Worm (Caenorhabditis elegans) whole organism, L1 larva: ENCODE measurements around the gene unc-68.
A peak's percentile ranks its signal among the peaks of the same experiment; 100 is the strongest.

Experiments
- C04F5.9 ChIP-seq: sonication (generic microtip); optimal IDR thresholded peaks from 2 replicates; lab custom pipeline; 2016; ENCODE audit warnings: missing genetic modification characterization, missing compliant biosample characterization
- C34B4.2 ChIP-seq: sonication (generic microtip); optimal IDR thresholded peaks from 2 replicates; lab custom pipeline; 2017; ENCODE audit warnings: mild to moderate bottlenecking, missing genetic modification characterization, missing compliant biosample characterization
- alr-1 ChIP-seq: fragments of 200-800 bp; sonication (Bioruptor generic); optimal IDR thresholded peaks from 2 replicates; lab custom pipeline; 2018; ENCODE audit warnings: borderline replicate concordance, mild to moderate bottlenecking, missing genetic modification characterization, missing compliant biosample characterization
- aly-2 ChIP-seq: fragments of 150-350 bp; optimal IDR thresholded peaks from 2 replicates; lab custom pipeline; 2014; ENCODE audit warnings: missing biosample characterization, missing genetic modification characterization
- blmp-1 ChIP-seq: fragments of 150-350 bp; optimal IDR thresholded peaks from 2 replicates; lab custom pipeline; 2014; ENCODE audit warnings: missing biosample characterization, missing genetic modification characterization
- ceh-63 ChIP-seq: fragments of 200-800 bp; sonication (Bioruptor generic); optimal IDR thresholded peaks from 2 replicates; lab custom pipeline; 2018; ENCODE audit warnings: mild to moderate bottlenecking, missing genetic modification characterization, missing compliant biosample characterization
- dpl-1 ChIP-seq, 3 experiments: fragments of 150-350 bp in 2 of 3; sonication (generic microtip) in 1 of 3; optimal IDR thresholded peaks; 2 replicates each; lab custom pipeline; 2014 to 2017; ENCODE audit warnings: missing biosample characterization in 3 of 3, missing genetic modification characterization in 3 of 3, missing genetic modification reagents in 3 of 3
- dsc-1 ChIP-seq: sonication (generic microtip); optimal IDR thresholded peaks from 2 replicates; lab custom pipeline; 2016; ENCODE audit warnings: mild to moderate bottlenecking, missing genetic modification characterization, missing compliant biosample characterization
- efl-1 ChIP-seq, 4 experiments: fragments of 150-350 bp; optimal IDR thresholded peaks in 3 of 4; peaks in 1 of 4; 1 replicate in 1 of 4; 2 replicates in 3 of 4; lab custom pipeline; 2014; ENCODE audit warnings: missing biosample characterization in 2 of 4, missing genetic modification characterization in 2 of 4, missing genetic modification reagents in 2 of 4
- egl-13 ChIP-seq: sonication (generic microtip); optimal IDR thresholded peaks from 2 replicates; lab custom pipeline; 2016; ENCODE audit warnings: missing genotype, missing genetic modification reagents, missing genetic modification characterization, missing compliant biosample characterization
- egl-27 ChIP-seq, 2 experiments: fragments of 150-350 bp in 1 of 2; sonication (generic microtip); optimal IDR thresholded peaks; 3 replicates each; lab custom pipeline; 2017 to 2018; ENCODE audit warnings: missing biosample characterization in 2 of 2, missing genetic modification characterization in 2 of 2, missing genetic modification reagents in 2 of 2
- elt-2 ChIP-seq: sonication (generic microtip); optimal IDR thresholded peaks from 2 replicates; lab custom pipeline; 2016; ENCODE audit warnings: missing genetic modification characterization, mild to moderate bottlenecking, inconsistent platforms, missing compliant biosample characterization, missing genetic modification reagents
- ets-5 ChIP-seq: fragments of 200-800 bp; sonication (Bioruptor generic); IDR thresholded peaks from 2 replicates; pipeline ENCODE4 v1.3.6; 2022; ENCODE audit warnings: missing genetic modification characterization, missing compliant biosample characterization
- fkh-10 ChIP-seq: sonication (generic microtip); optimal IDR thresholded peaks from 2 replicates; lab custom pipeline; 2017; ENCODE audit warnings: missing biosample characterization, missing genetic modification reagents, missing genetic modification characterization
- hpl-2 ChIP-seq: fragments of 150-350 bp; optimal IDR thresholded peaks from 2 replicates; lab custom pipeline; 2014; ENCODE audit warnings: missing biosample characterization, missing genetic modification reagents, missing genetic modification characterization
- isw-1 ChIP-seq: fragments of 200-800 bp; sonication (Bioruptor generic); IDR thresholded peaks from 2 replicates; pipeline ENCODE4 v1.3.6; 2022; ENCODE audit warnings: missing genetic modification characterization, missing compliant biosample characterization
- lin-13 ChIP-seq: fragments of 150-350 bp; optimal IDR thresholded peaks from 2 replicates; lab custom pipeline; 2014; ENCODE audit warnings: missing biosample characterization, missing genetic modification reagents, missing genetic modification characterization
- lin-15B ChIP-seq: fragments of 150-350 bp; sonication (generic microtip); optimal IDR thresholded peaks from 3 replicates; lab custom pipeline; 2014; ENCODE audit warnings: missing biosample characterization, missing genetic modification characterization
- lir-3 ChIP-seq: sonication (generic microtip); optimal IDR thresholded peaks from 2 replicates; lab custom pipeline; 2016; ENCODE audit warnings: mild to moderate bottlenecking, missing genetic modification characterization, moderate library complexity, missing compliant biosample characterization; ENCODE audit not compliant: poor library complexity
- mef-2 ChIP-seq: fragments of 150-350 bp; optimal IDR thresholded peaks from 2 replicates; lab custom pipeline; 2014; ENCODE audit warnings: missing biosample characterization, missing genetic modification characterization
- nhr-19 ChIP-seq: fragments of 200-800 bp; sonication (Bioruptor generic); conservative IDR thresholded peaks from 2 replicates; pipeline ENCODE4 v1.3.6; 2022; ENCODE audit warnings: missing genetic modification characterization, missing compliant biosample characterization
- nhr-20 ChIP-seq: sonication (generic microtip); optimal IDR thresholded peaks from 2 replicates; lab custom pipeline; 2016; ENCODE audit warnings: mild to moderate bottlenecking, missing genetic modification characterization, missing compliant biosample characterization
- nhr-237 ChIP-seq: fragments of 150-350 bp; optimal IDR thresholded peaks from 2 replicates; lab custom pipeline; 2014; ENCODE audit warnings: missing biosample characterization, missing genetic modification characterization
- nhr-28 ChIP-seq: fragments of 150-350 bp; optimal IDR thresholded peaks from 2 replicates; lab custom pipeline; 2014; ENCODE audit warnings: missing biosample characterization, missing genetic modification characterization
- nhr-71 ChIP-seq: sonication (generic microtip); optimal IDR thresholded peaks from 2 replicates; lab custom pipeline; 2016; ENCODE audit warnings: mild to moderate bottlenecking, missing genetic modification characterization, moderate library complexity, missing compliant biosample characterization
- nhr-84 ChIP-seq: sonication (generic microtip); optimal IDR thresholded peaks from 2 replicates; lab custom pipeline; 2017; ENCODE audit warnings: missing biosample characterization, missing genetic modification characterization
- pax-3 ChIP-seq: fragments of 200-800 bp; sonication (Bioruptor generic); optimal IDR thresholded peaks from 2 replicates; lab custom pipeline; 2018; ENCODE audit warnings: mild to moderate bottlenecking, missing genetic modification characterization, moderate library complexity, missing compliant biosample characterization
- pqm-1 ChIP-seq: sonication (generic microtip); optimal IDR thresholded peaks from 3 replicates; lab custom pipeline; 2017; ENCODE audit warnings: missing biosample characterization, missing genetic modification characterization
- snpc-4 ChIP-seq: fragments of 150-350 bp; optimal IDR thresholded peaks from 2 replicates; lab custom pipeline; 2014; ENCODE audit warnings: missing biosample characterization, missing genetic modification characterization
- snu-23 ChIP-seq: sonication (generic microtip); optimal IDR thresholded peaks from 2 replicates; lab custom pipeline; 2016; ENCODE audit warnings: missing genetic modification characterization, missing compliant biosample characterization
- unc-30 ChIP-seq: sonication (generic microtip); optimal IDR thresholded peaks from 2 replicates; lab custom pipeline; 2017; ENCODE audit warnings: missing biosample characterization, missing genetic modification characterization
- unc-86 ChIP-seq: sonication (generic microtip); optimal IDR thresholded peaks from 2 replicates; lab custom pipeline; 2016; ENCODE audit warnings: missing genetic modification characterization, missing compliant biosample characterization
- unc-98 ChIP-seq: fragments of 200-800 bp; sonication (Bioruptor generic); IDR thresholded peaks from 2 replicates; pipeline ENCODE4 v1.3.6; 2022; ENCODE audit warnings: missing genetic modification characterization, missing compliant biosample characterization
- xbp-1 ChIP-seq: sonication (generic microtip); optimal IDR thresholded peaks from 2 replicates; lab custom pipeline; 2016; ENCODE audit warnings: missing genetic modification characterization, missing compliant biosample characterization
- zag-1 ChIP-seq: fragments of 150-350 bp; optimal IDR thresholded peaks from 2 replicates; lab custom pipeline; 2014; ENCODE audit warnings: missing biosample characterization, missing genetic modification characterization

Gene unc-68

DNA sequence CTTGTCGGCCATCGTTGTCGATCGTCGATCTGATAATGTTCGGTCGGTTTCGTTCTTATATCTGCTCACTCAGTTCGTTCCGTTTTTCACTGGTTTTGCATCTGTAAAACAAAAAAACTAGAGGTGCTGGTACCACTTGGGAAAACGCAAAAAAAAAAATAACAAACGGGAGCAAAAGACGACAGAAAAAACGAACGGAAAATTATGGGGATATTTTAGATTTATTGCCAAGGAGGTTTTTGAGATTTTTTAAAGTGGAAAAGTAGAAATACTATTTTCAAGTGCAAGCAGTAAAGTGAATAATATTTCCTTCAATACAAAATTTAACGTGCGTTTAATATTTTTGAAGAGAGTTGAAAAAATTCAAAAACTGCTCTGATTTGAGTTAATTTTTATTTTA is at the start of gene unc-68:
Gene unc-68, minus strand, starts transcription at position 101 of the 400 bp plus-strand sequence.
- TF ChIP-seq blmp-1 (tag; lab: Kevin White, UChicago), result no peak
- no peak for TF ChIP-seq nhr-19
- TF ChIP-seq nhr-84 (tag; lab: Kevin White, UChicago), result no peak
- no peak for TF ChIP-seq C04F5.9
- no peak for TF ChIP-seq ceh-63 (GFP tag; lab: Kevin White, UChicago)
- no peak for TF ChIP-seq nhr-28
- no peak for TF ChIP-seq unc-30
- no peak for TF ChIP-seq fkh-10 (GFP tag; lab: Kevin White, UChicago)

- TF ChIP-seq unc-86 (tag; lab: Kevin White, UChicago) (no peak), snu-23 (GFP tag; lab: Kevin White, UChicago) (no peak), dsc-1 (tag; lab: Kevin White, UChicago) (no peak), hpl-2 (GFP tag; lab: Kevin White, UChicago) (no peak), blmp-1 (tag; lab: Kevin White, UChicago) (no peak), pqm-1 (tag; lab: Kevin White, UChicago) (no peak), C34B4.2 (no peak), egl-13 (tag; lab: Kevin White, UChicago) (no peak), lin-13 (GFP tag; lab: Kevin White, UChicago) (no peak)
- TF ChIP-seq, all 84 proteins: peak for 0
Observed at ce11 chrV:6976047-6976446, 47.2 kb upstream of the unc-68 start, which contains the start of gene srx-16. srx-16 (plus strand) TSS chrV:6976347.

DNA sequence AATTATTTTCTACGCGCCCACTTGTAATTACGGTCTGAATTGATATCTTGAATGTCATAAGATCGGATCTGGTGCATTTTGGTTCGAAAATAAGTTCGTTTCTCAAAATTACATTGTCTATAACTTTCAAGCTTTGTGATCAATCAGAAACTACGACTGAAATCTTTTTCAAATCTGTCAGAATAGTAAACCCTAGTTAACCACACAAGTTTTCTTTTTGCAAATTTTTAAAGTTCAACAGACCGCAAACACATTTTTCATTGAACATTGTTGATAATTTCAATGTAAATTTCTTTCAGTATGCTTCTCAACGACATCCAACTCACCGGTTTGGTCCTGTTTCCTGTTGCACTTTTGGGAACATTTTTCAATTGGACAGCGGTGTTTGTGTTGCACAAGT is 42.7 kb upstream of the unc-68 start, which contains the start of gene srx-59:
Gene srx-59, plus strand, starts transcription at position 301 of the 400 bp plus-strand sequence.
- TF ChIP-seq nhr-71 (tag; lab: Kevin White, UChicago), result no peak
- no peak for TF ChIP-seq zag-1 (tag; lab: Kevin White, UChicago)
- TF ChIP-seq mef-2 (tag; lab: Kevin White, UChicago), result no peak
- no peak for TF ChIP-seq dpl-1 (GFP tag; optimal IDR thresholded peaks at IDR 0.05; lab: Kevin White, UChicago)
- no peak for TF ChIP-seq snpc-4 (tag; lab: Kevin White, UChicago)
- TF ChIP-seq snu-23 (GFP tag; lab: Kevin White, UChicago), result no peak
- TF ChIP-seq lir-3, result no peak
- no peak for TF ChIP-seq aly-2 (tag; lab: Kevin White, UChicago)
- no peak for TF ChIP-seq lin-15B
- TF ChIP-seq alr-1 (tag; lab: Kevin White, UChicago), result no peak
- no peak for TF ChIP-seq nhr-20

- no peak for TF ChIP-seq nhr-237 (tag; lab: Kevin White, UChicago)
- no peak for TF ChIP-seq egl-27 (tag; optimal IDR thresholded peaks at IDR 0.05; lab: Kevin White, UChicago)
- TF ChIP-seq elt-2 (tag; lab: Kevin White, UChicago), result no peak
- TF ChIP-seq unc-98 (GFP tag; lab: Robert Waterston, UW), result no peak
- no peak for TF ChIP-seq pax-3 (tag; lab: Kevin White, UChicago)
- no peak for TF ChIP-seq dsc-1 (tag; lab: Kevin White, UChicago)
- no peak for TF ChIP-seq isw-1 (GFP tag; lab: Robert Waterston, UW)
- TF ChIP-seq ceh-63 (GFP tag; lab: Kevin White, UChicago), result no peak
- no peak for TF ChIP-seq efl-1 (optimal IDR thresholded peaks at IDR 0.05; lab: Kevin White, UChicago)
- peak in 1 of 2 experiments; percentile 60 for TF ChIP-seq efl-1 (GFP tag; optimal IDR thresholded peaks at IDR 0.05 in 1 of 2; lab: Kevin White, UChicago)
- TF ChIP-seq xbp-1 (tag; lab: Kevin White, UChicago), result no peak
- peak; percentile 74 for TF ChIP-seq blmp-1 (tag; lab: Kevin White, UChicago)
- TF ChIP-seq ets-5 (GFP tag; lab: Robert Waterston, UW), result no peak
Observed at ce11 chrV:6969950-6970532, 41.2 kb upstream of the unc-68 start, which contains the start of gene ptr-15. ptr-15 (minus strand) TSS chrV:6970000.
